Fruit fly (Drosophila melanogaster) ovary, adult (tissue): ENCODE measurements around the gene CG10365.

Experiments used
- CG17801 ChIP-seq: fragments of 200-800 bp; optimal IDR thresholded peaks from 2 replicates; lab custom pipeline; 2019; ENCODE audit warnings: missing biosample characterization, mild to moderate bottlenecking, missing genetic modification characterization, moderate library complexity; ENCODE audit not compliant: partially characterized antibody

CG10365 gene

DNA sequence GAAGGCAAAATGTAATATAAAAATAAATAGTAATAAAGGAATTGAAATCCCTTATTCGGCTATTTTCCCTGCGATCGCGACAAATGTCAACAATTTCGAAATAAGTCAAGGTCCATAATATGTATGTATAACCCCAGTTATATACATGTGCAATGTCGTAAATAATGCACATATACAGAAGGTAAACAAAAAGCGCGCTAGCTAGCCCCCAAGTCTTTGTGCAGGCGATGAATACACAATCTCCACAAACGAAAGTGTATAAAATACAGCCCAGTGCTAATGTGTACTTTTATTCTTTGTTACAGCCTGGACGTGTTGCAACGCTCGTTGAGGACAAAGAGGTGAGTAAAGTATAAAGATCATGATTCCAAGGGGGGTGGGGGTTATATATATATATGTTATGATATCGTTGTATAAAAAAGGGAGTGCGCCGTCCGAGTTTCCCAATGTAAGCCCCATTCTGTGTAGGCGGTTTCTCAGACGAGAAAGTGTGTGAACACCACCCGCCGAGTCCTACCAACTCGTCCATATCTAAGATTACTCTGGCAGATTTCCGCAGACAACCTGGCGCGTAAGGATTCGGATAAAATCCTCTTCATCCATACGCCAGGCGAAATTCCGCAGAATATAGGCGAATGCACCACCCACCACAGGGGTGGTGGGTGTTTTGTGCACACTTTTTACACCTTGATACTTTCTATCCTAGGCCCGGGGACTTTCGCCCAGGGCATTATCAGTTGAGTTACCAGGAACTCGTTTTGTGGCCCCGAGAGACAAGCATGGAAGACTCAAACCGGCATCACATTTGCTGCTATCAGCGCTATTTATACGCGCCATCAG lies 6.7 kb downstream of the CG10365 start:
- TF ChIP-seq CG17801 (GFP tag; lab: Kevin White, UChicago), result no peak

- TF ChIP-seq CG17801 (GFP tag; lab: Kevin White, UChicago), result no peak
These were observed 7.3 kb downstream of the CG10365 start for dm6 chr3R:23730472-23730801.

DNA sequence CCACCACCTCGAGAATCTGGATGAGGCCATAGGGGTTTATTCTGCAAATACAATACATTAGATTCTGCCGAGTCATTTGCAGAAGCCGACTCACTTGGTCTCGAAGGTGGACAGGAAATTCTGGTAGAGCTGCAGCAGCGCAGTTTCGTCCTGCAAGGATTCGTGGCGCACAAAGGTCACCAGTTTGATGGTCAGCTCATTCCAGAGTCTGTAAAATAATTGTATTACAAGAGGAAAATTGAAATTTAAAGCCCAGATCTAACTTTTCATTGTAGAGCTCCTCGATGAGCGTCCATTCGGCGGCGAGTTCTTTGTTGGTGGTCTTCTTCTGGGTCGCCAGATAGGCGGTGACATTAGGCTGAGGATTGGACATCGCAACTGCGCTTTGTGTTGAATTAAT lies 9.4 kb downstream of the CG10365 start:
- no peak for TF ChIP-seq CG17801 (GFP tag; lab: Kevin White, UChicago)

dm6 chr3R:23732990-23733512 lies 9.9 kb downstream of the CG10365 start, which contains the start of the genes Hmgcr and Rpn9:
TSS of gene Hmgcr (plus strand) at chr3R:23733324.
TSS of gene Rpn9 (minus strand) at chr3R:23733462.
- TF ChIP-seq CG17801 (GFP tag; lab: Kevin White, UChicago), result peak; percentile 37

- TF ChIP-seq CG17801 (GFP tag; lab: Kevin White, UChicago), result no peak
These were observed 10.6 kb downstream of the CG10365 start for dm6 chr3R:23733771-23734170.

- TF ChIP-seq CG17801 (GFP tag; lab: Kevin White, UChicago), result no peak
These were observed 11.7 kb downstream of the CG10365 start for dm6 chr3R:23734573-23735404.

DNA sequence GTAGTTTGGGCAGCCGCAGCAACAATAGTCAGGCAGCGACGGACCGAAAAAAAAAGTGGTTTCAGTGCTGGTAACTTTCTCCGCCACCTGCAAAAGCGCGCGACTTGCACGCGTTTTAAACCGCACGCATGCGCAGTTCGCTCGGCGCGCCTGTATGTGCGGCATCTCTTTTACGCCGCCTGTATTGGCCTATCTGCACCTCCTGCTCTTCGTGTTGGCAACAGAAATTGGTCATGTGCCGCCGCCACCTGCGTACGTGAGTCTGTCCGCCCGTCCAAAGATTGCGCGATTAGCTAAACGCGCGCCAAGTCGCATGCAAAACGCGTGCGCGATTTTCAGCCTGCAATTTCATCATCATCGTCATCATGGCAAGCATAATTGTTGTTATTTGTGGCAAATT lies 12.5 kb downstream of the CG10365 start:
- no peak for TF ChIP-seq CG17801 (GFP tag; lab: Kevin White, UChicago)

dm6 chr3R:23736365-23736764 lies 13.2 kb downstream of the CG10365 start:
- TF ChIP-seq CG17801 (GFP tag; lab: Kevin White, UChicago), result no peak

DNA sequence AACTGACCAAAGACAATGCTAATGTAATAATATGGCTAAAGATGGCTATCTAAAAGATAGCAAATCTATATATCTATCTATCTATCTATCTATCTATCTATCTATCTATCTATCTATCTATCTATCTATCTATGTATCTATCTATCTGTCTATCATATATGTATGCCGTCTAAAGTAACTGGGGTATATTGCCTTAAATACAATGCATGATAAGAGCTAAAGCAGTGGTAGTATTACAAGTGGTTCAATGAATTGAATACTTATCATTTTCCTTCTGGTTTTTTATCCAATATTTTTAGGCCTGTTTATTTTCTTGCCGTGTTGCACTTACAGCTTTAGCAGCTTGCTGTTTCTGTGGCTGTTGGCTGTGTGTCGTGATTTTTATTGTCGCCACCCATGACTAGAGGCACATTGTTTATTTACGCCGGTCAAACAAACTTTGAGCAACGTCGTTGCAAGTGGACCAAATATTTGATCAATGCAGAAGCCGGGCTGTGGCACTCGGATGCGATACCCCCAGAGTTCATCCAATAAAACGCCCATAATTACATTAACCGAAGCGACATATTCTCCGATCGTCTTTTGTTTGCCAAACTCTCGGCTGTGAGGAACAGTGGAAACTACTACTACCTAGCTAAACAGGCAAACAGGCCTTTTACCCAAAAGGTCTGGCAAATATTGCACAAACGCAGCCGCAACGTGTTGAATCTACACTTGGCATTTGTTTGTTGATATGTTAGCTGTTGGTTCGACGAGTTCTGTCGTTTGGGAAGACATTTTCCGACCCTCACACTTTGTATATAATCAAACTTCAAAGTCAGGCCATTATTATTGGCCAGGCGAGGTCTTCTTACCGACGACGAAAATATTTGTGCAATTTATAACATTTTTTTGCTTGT lies 14.8 kb downstream of the CG10365 start:
- TF ChIP-seq CG17801 (GFP tag; lab: Kevin White, UChicago), result no peak

dm6 chr3R:23740968-23741367 lies 17.8 kb downstream of the CG10365 start:
- TF ChIP-seq CG17801 (GFP tag; lab: Kevin White, UChicago), result no peak

DNA sequence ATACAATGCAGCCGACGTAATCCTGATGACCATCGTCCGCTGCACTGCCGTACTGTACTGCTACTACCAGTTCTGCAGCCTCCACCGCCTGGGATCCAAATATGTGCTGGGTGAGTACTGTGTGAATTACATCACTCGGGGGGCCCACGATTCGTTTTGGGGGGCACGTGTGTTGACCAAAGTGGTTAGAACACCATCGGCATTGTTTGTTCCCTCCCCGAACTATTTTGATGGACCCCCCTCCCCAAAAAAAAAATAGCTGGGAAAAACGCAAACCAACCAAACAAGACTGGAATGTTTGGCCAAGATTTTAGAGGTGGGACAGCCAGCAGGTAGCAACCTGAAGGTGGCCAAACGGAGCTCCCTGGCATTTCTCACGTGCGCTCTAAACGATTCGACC lies 24.3 kb downstream of the CG10365 start:
- no peak for TF ChIP-seq CG17801 (GFP tag; lab: Kevin White, UChicago)

- peak; percentile 59 for TF ChIP-seq CG17801 (GFP tag; lab: Kevin White, UChicago)
These were observed 29.6 kb downstream of the CG10365 start, which contains the start of the genes RanBP3 and Rpt5 for dm6 chr3R:23752728-23753127. TSS of gene RanBP3 (minus strand) at chr3R:23752834. TSS of gene Rpt5 (plus strand) at chr3R:23752876.

- peak; percentile 95 for TF ChIP-seq CG17801 (GFP tag; lab: Kevin White, UChicago)
These were observed 34.9 kb downstream of the CG10365 start, which contains the start of the genes PTPMT1 and Hrd3 for dm6 chr3R:23757912-23758607. TSS of gene PTPMT1 (plus strand) at chr3R:23758339. TSS of gene Hrd3 (minus strand) at chr3R:23758557.
